Worm (Caenorhabditis elegans): ENCODE results near the gene grl-8.

DNA sequence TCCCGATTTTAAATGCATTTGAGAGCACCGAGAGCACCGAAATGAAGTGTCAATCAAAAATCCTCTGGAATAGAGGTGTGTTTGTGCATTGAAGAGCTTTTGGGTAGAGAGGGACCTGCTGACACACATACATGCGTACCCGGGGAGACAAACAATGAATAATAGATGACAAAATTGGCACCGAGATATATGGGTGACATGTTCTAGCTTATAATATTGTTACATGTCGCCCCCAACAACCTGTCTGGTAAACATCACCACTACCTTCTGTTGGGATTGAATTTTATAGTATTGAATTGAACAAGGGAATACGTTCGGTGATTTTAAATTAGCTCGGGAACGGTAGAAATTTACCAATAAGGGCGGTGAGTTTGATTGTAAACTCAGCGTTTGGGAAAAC, 49.2 kb downstream of the grl-8 start:
- TF ChIP-seq snpc-4 (tag; optimal IDR thresholded peaks at IDR 0.05), result no peak
- TF ChIP-seq lin-39 (tag; optimal IDR thresholded peaks at IDR 0.05), result no peak
- TF ChIP-seq daf-12 (tag; optimal IDR thresholded peaks at IDR 0.05), result no peak
- no peak for TF ChIP-seq pqm-1 (tag; optimal IDR thresholded peaks at IDR 0.05)
- no peak for TF ChIP-seq R02D3.7 (tag; optimal IDR thresholded peaks at IDR 0.05)
- TF ChIP-seq nhr-11 (tag; optimal IDR thresholded peaks at IDR 0.05), result no peak
- TF ChIP-seq fkh-10 (GFP tag; optimal IDR thresholded peaks at IDR 0.05), result no peak
- no peak for TF ChIP-seq nhr-102 (tag; optimal IDR thresholded peaks at IDR 0.05)
- no peak for TF ChIP-seq ceh-82 (tag; optimal IDR thresholded peaks at IDR 0.05)
- TF ChIP-seq dpl-1 (GFP tag; optimal IDR thresholded peaks at IDR 0.05), result no peak
- no peak for TF ChIP-seq ZK337.2 (GFP tag; IDR thresholded peaks at IDR 0.05)
